Fruit fly (Drosophila melanogaster) whole organism, embryonic: Measurements from ENCODE around the gene PolQ.

Experiments used
- Atf3 ChIP-seq: fragments of 200-800 bp; sonication (Bioruptor generic); optimal IDR thresholded peaks from 3 replicates; lab custom pipeline; 2016; ENCODE audit warnings: missing biosample characterization, missing genetic modification characterization
- C15 ChIP-seq: fragments of 200-800 bp; sonication (Bioruptor generic); IDR thresholded peaks from 3 replicates; pipeline ENCODE4 v1.3.6; 2022; ENCODE audit warnings: missing biosample characterization, missing genetic modification characterization
- CG10147 ChIP-seq: fragments of 200-800 bp; sonication (Bioruptor generic); optimal IDR thresholded peaks from 2 replicates; lab custom pipeline; 2019; ENCODE audit warnings: missing biosample characterization, mild to moderate bottlenecking, missing genetic modification characterization, moderate library complexity
- CG10366 ChIP-seq: fragments of 200-800 bp; sonication (Bioruptor generic); IDR thresholded peaks from 2 replicates; pipeline ENCODE4 v1.3.6; 2022; ENCODE audit warnings: missing biosample characterization, missing genetic modification characterization
- CG10654 ChIP-seq: fragments of 200-800 bp; sonication (Bioruptor generic); optimal IDR thresholded peaks from 2 replicates; lab custom pipeline; 2016; ENCODE audit warnings: missing biosample characterization, missing genetic modification characterization
- CG11696 ChIP-seq: fragments of 200-800 bp; sonication (Bioruptor generic); IDR thresholded peaks from 2 replicates; pipeline ENCODE4 v1.3.6; 2022; ENCODE audit warnings: missing biosample characterization, missing genetic modification characterization
- CG12104 ChIP-seq: fragments of 200-800 bp; sonication (Bioruptor generic); optimal IDR thresholded peaks from 3 replicates; lab custom pipeline; 2016; ENCODE audit warnings: missing biosample characterization, missing genetic modification characterization
- CG12744 ChIP-seq: fragments of 200-800 bp; sonication (Bioruptor generic); optimal IDR thresholded peaks from 2 replicates; lab custom pipeline; 2016; ENCODE audit warnings: missing biosample characterization, missing genetic modification characterization
- CG14050 ChIP-seq: fragments of 200-800 bp; sonication (Bioruptor generic); IDR thresholded peaks from 3 replicates; pipeline ENCODE4 v1.3.6; 2022; ENCODE audit warnings: missing biosample characterization, missing genetic modification characterization
- CG14965 ChIP-seq: fragments of 200-800 bp; sonication (Bioruptor generic); optimal IDR thresholded peaks from 2 replicates; lab custom pipeline; 2016; ENCODE audit warnings: missing biosample characterization, missing genetic modification characterization, borderline replicate concordance
- CG15011 ChIP-seq: fragments of 200-800 bp; sonication (Bioruptor generic); optimal IDR thresholded peaks from 3 replicates; lab custom pipeline; 2018; ENCODE audit warnings: missing biosample characterization, mild to moderate bottlenecking, missing genetic modification characterization
- CG15601 ChIP-seq: fragments of 200-800 bp; sonication (Bioruptor generic); optimal IDR thresholded peaks from 3 replicates; lab custom pipeline; 2019; ENCODE audit warnings: missing biosample characterization, mild to moderate bottlenecking, missing genetic modification characterization, moderate library complexity
- CG17359 ChIP-seq: fragments of 200-800 bp; sonication (Bioruptor generic); optimal IDR thresholded peaks from 3 replicates; lab custom pipeline; 2018; ENCODE audit warnings: missing biosample characterization, mild to moderate bottlenecking, missing genetic modification characterization, moderate library complexity
- CG2678 ChIP-seq: fragments of 200-800 bp; sonication (Bioruptor generic); optimal IDR thresholded peaks from 3 replicates; lab custom pipeline; 2019; ENCODE audit warnings: missing biosample characterization, mild to moderate bottlenecking, missing genetic modification characterization, moderate library complexity
- CG4404 ChIP-seq: fragments of 200-800 bp; sonication (Bioruptor generic); IDR thresholded peaks from 2 replicates; pipeline ENCODE4 v1.3.6; 2022; ENCODE audit warnings: missing biosample characterization, missing genetic modification characterization
- CG7372 ChIP-seq: fragments of 200-800 bp; sonication (Bioruptor generic); IDR thresholded peaks from 2 replicates; pipeline ENCODE4 v1.3.6; 2022; ENCODE audit warnings: missing biosample characterization, missing genetic modification characterization
- CG7745 ChIP-seq: fragments of 200-800 bp; sonication (Bioruptor generic); optimal IDR thresholded peaks from 2 replicates; lab custom pipeline; 2018; ENCODE audit warnings: missing biosample characterization, mild to moderate bottlenecking, missing genetic modification characterization, moderate library complexity
- CG8089 ChIP-seq: fragments of 200-800 bp; sonication (Bioruptor generic); optimal IDR thresholded peaks from 3 replicates; lab custom pipeline; 2016; ENCODE audit warnings: missing biosample characterization, missing genetic modification characterization
- CG9609 ChIP-seq: fragments of 200-800 bp; sonication (Bioruptor generic); optimal IDR thresholded peaks from 3 replicates; lab custom pipeline; 2016; ENCODE audit warnings: missing biosample characterization, missing genetic modification characterization
- Dref ChIP-seq: fragments of 200-800 bp; sonication (Bioruptor generic); IDR thresholded peaks from 2 replicates; pipeline ENCODE4 v1.3.6; 2022; ENCODE audit warnings: missing biosample characterization, missing genetic modification characterization
- Fer1 ChIP-seq: fragments of 200-800 bp; sonication (Bioruptor generic); optimal IDR thresholded peaks from 2 replicates; lab custom pipeline; 2017; ENCODE audit warnings: missing biosample characterization, mild to moderate bottlenecking, missing genetic modification characterization
- Mad ChIP-seq: fragments of 200-800 bp; sonication (Bioruptor generic); optimal IDR thresholded peaks from 2 replicates; lab custom pipeline; 2016; ENCODE audit warnings: missing biosample characterization, missing genetic modification characterization
- Mrtf ChIP-seq: fragments of 200-800 bp; sonication (Bioruptor generic); IDR thresholded peaks from 3 replicates; pipeline ENCODE4 v1.3.6; 2022; ENCODE audit warnings: missing biosample characterization, missing genetic modification characterization
- Oaz ChIP-seq: fragments of 200-800 bp; sonication (Bioruptor generic); IDR thresholded peaks from 2 replicates; pipeline ENCODE4 v1.3.6; 2022; ENCODE audit warnings: missing biosample characterization, missing genetic modification characterization
- Sry-β ChIP-seq: fragments of 200-800 bp; sonication (Bioruptor generic); optimal IDR thresholded peaks from 2 replicates; lab custom pipeline; 2018; ENCODE audit warnings: missing biosample characterization, mild to moderate bottlenecking, missing genetic modification characterization, moderate library complexity
- TFAM ChIP-seq: fragments of 200-800 bp; sonication (Bioruptor generic); optimal IDR thresholded peaks from 2 replicates; lab custom pipeline; 2017; ENCODE audit warnings: missing biosample characterization, missing genetic modification characterization, inconsistent platforms
- al ChIP-seq: fragments of 200-800 bp; sonication (Bioruptor generic); IDR thresholded peaks from 2 replicates; pipeline ENCODE4 v1.3.6; 2022; ENCODE audit warnings: missing biosample characterization, missing genetic modification characterization
- az2 ChIP-seq: fragments of 200-800 bp; sonication (Bioruptor generic); optimal IDR thresholded peaks from 3 replicates; lab custom pipeline; 2016; ENCODE audit warnings: missing biosample characterization, missing genetic modification characterization
- da ChIP-seq: fragments of 200-800 bp; sonication (Bioruptor generic); optimal IDR thresholded peaks from 2 replicates; lab custom pipeline; 2016; ENCODE audit warnings: missing biosample characterization, missing genetic modification characterization
- dmrt11E ChIP-seq: fragments of 200-800 bp; sonication (Bioruptor generic); optimal IDR thresholded peaks from 3 replicates; lab custom pipeline; 2018; ENCODE audit warnings: missing biosample characterization, mild to moderate bottlenecking, missing genetic modification characterization, moderate library complexity
- eve ChIP-seq, 2 experiments: fragments of >200 bp; optimal IDR thresholded peaks; 2 replicates each; lab custom pipeline; 2017; ENCODE audit warnings: missing biosample characterization in 2 of 2, missing genetic modification characterization in 2 of 2
- gce ChIP-seq: fragments of 200-800 bp; sonication (Bioruptor generic); IDR thresholded peaks from 3 replicates; pipeline ENCODE4 v1.3.6; 2022; ENCODE audit warnings: missing biosample characterization, missing genetic modification characterization
- gem ChIP-seq: fragments of 200-800 bp; sonication (Bioruptor generic); optimal IDR thresholded peaks from 2 replicates; lab custom pipeline; 2019; ENCODE audit warnings: missing biosample characterization, mild to moderate bottlenecking, missing genetic modification characterization, moderate library complexity
- hkb ChIP-seq, 2 experiments: fragments of 200-800 bp in 1 of 2; fragments of >200 bp in 1 of 2; sonication (Bioruptor generic) in 1 of 2; IDR thresholded peaks in 1 of 2; optimal IDR thresholded peaks in 1 of 2; 2 replicates each; pipeline versions ENCODE4 v1.3.6 to Lab custom; 2017 to 2022; ENCODE audit warnings: missing biosample characterization in 1 of 2, missing genetic modification characterization in 1 of 2
- klu ChIP-seq: fragments of 200-800 bp; sonication (Bioruptor generic); IDR thresholded peaks from 2 replicates; pipeline ENCODE4 v1.3.6; 2022; ENCODE audit warnings: missing biosample characterization, missing genetic modification characterization
- lov ChIP-seq, 2 experiments: fragments of 200-800 bp in 1 of 2; fragments of >200 bp in 1 of 2; sonication (Bioruptor generic) in 1 of 2; IDR thresholded peaks in 1 of 2; optimal IDR thresholded peaks in 1 of 2; 2 replicates in 1 of 2; 3 replicates in 1 of 2; pipeline versions ENCODE4 v1.3.6 to Lab custom; 2017 to 2022; ENCODE audit warnings: missing biosample characterization in 1 of 2, missing genetic modification characterization in 1 of 2
- luna ChIP-seq: fragments of 200-800 bp; sonication (Bioruptor generic); optimal IDR thresholded peaks from 2 replicates; lab custom pipeline; 2016; ENCODE audit warnings: missing biosample characterization, missing genetic modification characterization
- maf-S ChIP-seq: fragments of 200-800 bp; sonication (Bioruptor generic); optimal IDR thresholded peaks from 2 replicates; lab custom pipeline; 2016; ENCODE audit warnings: missing biosample characterization, missing genetic modification characterization
- mirr ChIP-seq: fragments of 200-800 bp; sonication (Bioruptor generic); optimal IDR thresholded peaks from 3 replicates; lab custom pipeline; 2018; ENCODE audit warnings: missing biosample characterization, mild to moderate bottlenecking, missing genetic modification characterization
- oc ChIP-seq: fragments of 200-800 bp; sonication (Bioruptor generic); optimal IDR thresholded peaks from 2 replicates; lab custom pipeline; 2018; ENCODE audit warnings: missing biosample characterization, mild to moderate bottlenecking, missing genetic modification characterization, moderate library complexity
- pb ChIP-seq: fragments of 200-800 bp; sonication (Bioruptor generic); optimal IDR thresholded peaks from 3 replicates; lab custom pipeline; 2016; ENCODE audit warnings: missing biosample characterization, missing genetic modification characterization
- sens-2 ChIP-seq: fragments of 200-800 bp; sonication (Bioruptor generic); IDR thresholded peaks from 2 replicates; pipeline ENCODE4 v1.3.6; 2022; ENCODE audit warnings: missing biosample characterization, missing genetic modification characterization
- sisA ChIP-seq: fragments of 200-800 bp; sonication (Bioruptor generic); IDR thresholded peaks from 2 replicates; pipeline ENCODE4 v1.3.6; 2022; ENCODE audit warnings: missing biosample characterization, missing genetic modification characterization
- slp2 ChIP-seq: fragments of 200-800 bp; sonication (Bioruptor generic); optimal IDR thresholded peaks from 2 replicates; lab custom pipeline; 2016; ENCODE audit warnings: missing biosample characterization, missing genetic modification characterization
- ssp ChIP-seq: fragments of 200-800 bp; sonication (Bioruptor generic); IDR thresholded peaks from 2 replicates; pipeline ENCODE4 v1.3.6; 2022; ENCODE audit warnings: missing biosample characterization, missing genetic modification characterization
- tup ChIP-seq: fragments of 200-800 bp; sonication (Bioruptor generic); optimal IDR thresholded peaks from 2 replicates; lab custom pipeline; 2016; ENCODE audit warnings: missing biosample characterization, mild to moderate bottlenecking, missing genetic modification characterization, moderate library complexity
- wdn ChIP-seq: fragments of 200-800 bp; sonication (Bioruptor generic); IDR thresholded peaks from 2 replicates; pipeline ENCODE4 v1.3.6; 2022; ENCODE audit warnings: missing biosample characterization, missing genetic modification characterization
- wek ChIP-seq: fragments of 200-800 bp; sonication (Bioruptor generic); optimal IDR thresholded peaks from 3 replicates; lab custom pipeline; 2018; ENCODE audit warnings: missing biosample characterization, mild to moderate bottlenecking, missing genetic modification characterization, moderate library complexity
- zen2 ChIP-seq: fragments of 200-800 bp; sonication (Bioruptor generic); IDR thresholded peaks from 3 replicates; pipeline ENCODE4 v1.3.6; 2022; ENCODE audit warnings: missing biosample characterization, missing genetic modification characterization; ENCODE audit not compliant: partially characterized antibody

Gene PolQ

DNA sequence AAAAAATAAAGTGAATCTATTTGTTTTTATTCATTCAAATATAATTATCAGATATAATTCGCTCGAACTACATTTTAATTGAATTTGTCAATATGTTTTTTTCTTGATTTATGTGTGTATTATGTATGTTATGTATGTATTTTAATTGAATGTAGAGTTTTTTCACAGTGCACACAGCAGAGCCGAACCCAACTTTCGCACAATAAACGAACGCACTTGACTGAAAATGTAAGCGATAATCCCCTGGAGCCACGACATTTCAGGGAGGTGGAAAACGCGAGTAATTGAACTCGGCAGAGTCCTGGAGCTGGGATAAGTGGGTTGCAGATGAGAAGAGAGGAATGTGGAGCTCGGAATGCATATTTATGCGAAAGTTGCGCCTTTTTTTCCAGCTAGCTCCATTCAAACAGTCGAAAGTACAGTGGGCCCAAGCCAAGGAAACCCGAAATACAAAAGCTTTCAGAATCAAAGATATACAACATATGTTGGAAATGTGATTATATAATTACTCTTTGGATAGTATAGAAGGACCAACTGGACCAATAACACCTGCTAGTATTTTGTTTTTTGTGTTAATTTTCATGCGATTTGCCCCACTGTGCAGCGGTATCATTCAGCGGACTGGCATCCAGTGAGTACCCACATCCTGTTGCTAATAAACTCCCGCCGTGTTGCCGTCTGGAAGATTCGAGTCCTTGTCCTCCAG lies 16.0 kb upstream of the PolQ start (continued):
- TF ChIP-seq da (no peak), Atf3 (no peak), sisA (GFP tag; lab: Robert Waterston, UW) (peak; percentile 42; the same call in 1 of the 2 replicates), al (peak; percentile 17; the same call in 1 of the 2 replicates), zen2 (GFP tag; lab: Robert Waterston, UW) (no peak), tup (no peak), CG11696 (GFP tag; lab: Robert Waterston, UW) (no peak), CG17359 (tag; lab: Kevin White, UChicago) (peak; percentile 4), CG10147 (GFP tag; lab: Kevin White, UChicago) (no peak), CG7745 (tag; lab: Kevin White, UChicago) (no peak), CG7372 (GFP tag; lab: Robert Waterston, UW) (no peak), CG15601 (no peak), wdn (GFP tag; lab: Robert Waterston, UW) (no peak), CG12104 (GFP tag; lab: Kevin White, UChicago) (no peak), Sry-β (no peak), CG8089 (GFP tag; lab: Kevin White, UChicago) (no peak), CG4404 (peak; percentile 21; the same call in 1 of the 2 replicates), wek (GFP tag; lab: Kevin White, UChicago) (no peak), CG12744 (no peak), CG14965 (GFP tag; lab: Kevin White, UChicago) (no peak), CG10366 (GFP tag; lab: Robert Waterston, UW) (peak; percentile 27; the same call in 1 of the 2 replicates), pb (GFP tag; lab: Kevin White, UChicago) (no peak), slp2 (GFP tag; lab: Kevin White, UChicago) (no peak), ssp (GFP tag; lab: Robert Waterston, UW) (peak; percentile 19; the same call in 1 of the 2 replicates), CG15011 (GFP tag; lab: Kevin White, UChicago) (no peak), klu (GFP tag; lab: Robert Waterston, UW) (no peak), gce (no peak), TFAM (no peak), Mrtf (GFP tag; lab: Robert Waterston, UW) (no peak), gem (tag; lab: Kevin White, UChicago) (peak; percentile 39), oc (tag; lab: Kevin White, UChicago) (no peak), dmrt11E (tag; lab: Kevin White, UChicago) (no peak), maf-S (no peak), CG14050 (GFP tag; lab: Robert Waterston, UW) (peak; percentile 36; the same call in 2 of the 3 replicates), Mad (GFP tag; lab: Kevin White, UChicago) (no peak), C15 (GFP tag; lab: Robert Waterston, UW) (no peak), CG10654 (GFP tag; lab: Kevin White, UChicago) (no peak), lov (optimal IDR thresholded peaks at IDR 0.05; lab: Kevin White, UChicago) (no peak), lov (GFP tag; IDR thresholded peaks at IDR 0.05; lab: Robert Waterston, UW) (no peak), luna (GFP tag; lab: Kevin White, UChicago) (no peak), eve (GFP tag; optimal IDR thresholded peaks at IDR 0.05; lab: Kevin White, UChicago) (no peak), sens-2 (GFP tag; lab: Robert Waterston, UW) (no peak), mirr (no peak), az2 (GFP tag; lab: Kevin White, UChicago) (peak; percentile 8), Oaz (peak; percentile 22; the same call in 1 of the 2 replicates), Fer1 (GFP tag; lab: Kevin White, UChicago) (peak; percentile 47), Dref (GFP tag; lab: Robert Waterston, UW) (no peak), CG2678 (tag; lab: Kevin White, UChicago) (peak; percentile 36), CG9609 (GFP tag; lab: Kevin White, UChicago) (no peak), hkb (optimal IDR thresholded peaks at IDR 0.05; lab: Kevin White, UChicago) (no peak), hkb (GFP tag; IDR thresholded peaks at IDR 0.05; lab: Robert Waterston, UW) (peak; percentile 24; the same call in 1 of the 2 replicates)
